Worm (Caenorhabditis elegans) whole organism, young adult: ENCODE results near the gene xpf-1.

ENCODE experiments used
- B0336.3 ChIP-seq: fragments of 200-800 bp; sonication (Bioruptor generic); IDR thresholded peaks from 2 replicates; pipeline ENCODE4 v1.3.6; 2022; ENCODE audit warnings: missing genetic modification characterization, missing compliant biosample characterization
- F22D6.2 ChIP-seq: sonication (generic microtip); optimal IDR thresholded peaks from 2 replicates; lab custom pipeline; 2016; ENCODE audit warnings: mild to moderate bottlenecking, missing genetic modification characterization, missing compliant biosample characterization
- F52B5.7 ChIP-seq: sonication (generic microtip); optimal IDR thresholded peaks from 2 replicates; lab custom pipeline; 2016; ENCODE audit warnings: mild to moderate bottlenecking, missing genetic modification characterization, missing compliant biosample characterization
- K11D2.4 ChIP-seq: fragments of 200-800 bp; sonication (Bioruptor generic); IDR thresholded peaks from 2 replicates; pipeline ENCODE4 v1.3.6; 2022; ENCODE audit warnings: missing genetic modification reagents, missing genetic modification characterization, missing compliant biosample characterization
- Y53F4B.3 ChIP-seq: fragments of 200-800 bp; sonication (Bioruptor generic); IDR thresholded peaks from 2 replicates; pipeline ENCODE4 v1.3.6; 2022; ENCODE audit warnings: missing genetic modification reagents, missing genetic modification characterization, missing compliant biosample characterization
- Y56A3A.18 ChIP-seq: fragments of 200-800 bp; sonication (Bioruptor generic); IDR thresholded peaks from 2 replicates; pipeline ENCODE4 v1.3.6; 2022; ENCODE audit warnings: missing genetic modification reagents, missing genetic modification characterization, missing compliant biosample characterization
- Y79H2A.3 ChIP-seq: fragments of 200-800 bp; sonication (Bioruptor generic); conservative IDR thresholded peaks from 2 replicates; pipeline ENCODE4 v1.3.6; 2022; ENCODE audit warnings: missing genetic modification reagents, missing genetic modification characterization, missing compliant biosample characterization
- athp-1 ChIP-seq: sonication (generic microtip); optimal IDR thresholded peaks from 2 replicates; lab custom pipeline; 2017; ENCODE audit warnings: mild to moderate bottlenecking, missing genetic modification characterization, missing compliant biosample characterization
- attf-3 ChIP-seq: fragments of 200-800 bp; sonication (Bioruptor generic); conservative IDR thresholded peaks from 2 replicates; pipeline ENCODE4 v1.3.6; 2022; ENCODE audit warnings: missing genetic modification reagents, missing genetic modification characterization, missing compliant biosample characterization
- attf-5 ChIP-seq: fragments of 200-800 bp; sonication (Bioruptor generic); optimal IDR thresholded peaks from 2 replicates; lab custom pipeline; 2018; ENCODE audit warnings: mild to moderate bottlenecking, missing genetic modification characterization, missing compliant biosample characterization
- attf-6 ChIP-seq: fragments of 200-800 bp; sonication (Bioruptor generic); IDR thresholded peaks from 2 replicates; pipeline ENCODE4 v1.3.6; 2022; ENCODE audit warnings: missing genetic modification reagents, missing genetic modification characterization, missing compliant biosample characterization
- cebp-1 ChIP-seq, 2 experiments: fragments of 200-800 bp in 1 of 2; sonication (Bioruptor generic) in 1 of 2; sonication (generic microtip) in 1 of 2; IDR thresholded peaks in 1 of 2; optimal IDR thresholded peaks in 1 of 2; 2 replicates each; pipeline versions ENCODE4 v1.3.6 to Lab custom; 2017 to 2022; ENCODE audit warnings: missing compliant biosample characterization in 2 of 2, missing genetic modification characterization in 2 of 2, mild to moderate bottlenecking in 1 of 2, missing genetic modification reagents in 1 of 2, moderate library complexity in 1 of 2
- ceh-100 ChIP-seq: fragments of 200-800 bp; sonication (Bioruptor generic); IDR thresholded peaks from 2 replicates; pipeline ENCODE4 v1.3.6; 2022; ENCODE audit warnings: missing genetic modification reagents, missing genetic modification characterization, missing compliant biosample characterization
- chd-7 ChIP-seq: sonication (generic microtip); optimal IDR thresholded peaks from 2 replicates; lab custom pipeline; 2016; ENCODE audit warnings: mild to moderate bottlenecking, missing genetic modification characterization, moderate library complexity, missing compliant biosample characterization
- dox-1 ChIP-seq: fragments of 200-800 bp; sonication (Bioruptor generic); IDR thresholded peaks from 2 replicates; pipeline ENCODE4 v1.3.6; 2022; ENCODE audit warnings: missing genetic modification reagents, missing genetic modification characterization, missing compliant biosample characterization
- efl-1 ChIP-seq: fragments of 150-350 bp; optimal IDR thresholded peaks from 2 replicates; lab custom pipeline; 2014; ENCODE audit warnings: missing biosample characterization, missing genetic modification reagents, missing genetic modification characterization
- ekl-4 ChIP-seq: fragments of 200-800 bp; sonication (Bioruptor generic); IDR thresholded peaks from 2 replicates; pipeline ENCODE4 v1.3.6; 2022; ENCODE audit warnings: missing genetic modification reagents, missing genetic modification characterization, missing compliant biosample characterization
- him-1 ChIP-seq: sonication (generic microtip); optimal IDR thresholded peaks from 2 replicates; lab custom pipeline; 2016; ENCODE audit warnings: missing genotype, missing genetic modification reagents, missing genetic modification characterization, missing compliant biosample characterization
- hmg-1.2 ChIP-seq: fragments of 200-800 bp; sonication (Bioruptor generic); IDR thresholded peaks from 2 replicates; pipeline ENCODE4 v1.3.6; 2022; ENCODE audit warnings: missing genetic modification reagents, missing genetic modification characterization, missing compliant biosample characterization
- lsl-1 ChIP-seq: fragments of 200-800 bp; sonication (Bioruptor generic); optimal IDR thresholded peaks from 2 replicates; lab custom pipeline; 2018; ENCODE audit warnings: mild to moderate bottlenecking, missing genetic modification characterization, moderate library complexity, missing compliant biosample characterization
- madf-6 ChIP-seq: fragments of 200-800 bp; sonication (Bioruptor generic); IDR thresholded peaks from 2 replicates; pipeline ENCODE4 v1.3.6; 2022; ENCODE audit warnings: missing genetic modification reagents, missing genetic modification characterization, missing compliant biosample characterization
- madf-8 ChIP-seq: fragments of 200-800 bp; sonication (Bioruptor generic); conservative IDR thresholded peaks from 2 replicates; pipeline ENCODE4 v1.3.6; 2022; ENCODE audit warnings: missing genetic modification reagents, missing genetic modification characterization, missing compliant biosample characterization
- nfya-2 ChIP-seq: fragments of 200-800 bp; sonication (Bioruptor generic); IDR thresholded peaks from 2 replicates; pipeline ENCODE4 v1.3.6; 2022; ENCODE audit warnings: missing genetic modification reagents, missing genetic modification characterization, missing compliant biosample characterization
- rcor-1 ChIP-seq: fragments of 200-800 bp; sonication (Bioruptor generic); IDR thresholded peaks from 2 replicates; pipeline ENCODE4 v1.3.6; 2022; ENCODE audit warnings: missing genetic modification reagents, missing genetic modification characterization, missing compliant biosample characterization
- snpc-4 ChIP-seq, 5 experiments: fragments of 150-350 bp in 1 of 5; sonication (generic microtip) in 4 of 5; optimal IDR thresholded peaks; 2 replicates each; lab custom pipeline; 2014 to 2018; ENCODE audit warnings: missing genetic modification characterization in 5 of 5, missing biosample characterization in 3 of 5, antibody characterized with exemption in 2 of 5, mild to moderate bottlenecking in 2 of 5, missing compliant biosample characterization in 2 of 5, missing genotype in 2 of 5, moderate library complexity in 2 of 5, missing genetic modification reagents in 1 of 5
- zfh-2 ChIP-seq: fragments of 200-800 bp; sonication (Bioruptor generic); conservative IDR thresholded peaks from 2 replicates; pipeline ENCODE4 v1.3.6; 2022; ENCODE audit warnings: missing genetic modification reagents, missing genetic modification characterization, missing compliant biosample characterization
- zim-3 ChIP-seq: sonication (generic microtip); optimal IDR thresholded peaks from 2 replicates; lab custom pipeline; 2017; ENCODE audit warnings: mild to moderate bottlenecking, missing genetic modification characterization, moderate library complexity, missing compliant biosample characterization
- ztf-18 ChIP-seq: sonication (generic microtip); optimal IDR thresholded peaks from 2 replicates; lab custom pipeline; 2016; ENCODE audit warnings: missing genotype, mild to moderate bottlenecking, missing genetic modification characterization, missing compliant biosample characterization
- ztf-25 ChIP-seq: fragments of 200-800 bp; sonication (Bioruptor generic); IDR thresholded peaks from 2 replicates; pipeline ENCODE4 v1.3.6; 2022; ENCODE audit warnings: missing genetic modification reagents, missing genetic modification characterization, missing compliant biosample characterization

The xpf-1 gene

ce11 chrII:11688011-11688410 lies 8.0 kb upstream of the xpf-1 start:
- TF ChIP-seq hmg-1.2 (GFP tag; lab: Robert Waterston, UW) (peak; percentile 66; the same call in 1 of the 2 replicates), Y53F4B.3 (no peak)

ce11 chrII:11688643-11689042 lies 7.3 kb upstream of the xpf-1 start, which contains the start of gene kel-1:
TSS of gene kel-1 (plus strand) at chrII:11688943.
- TF ChIP-seq zim-3 (tag; lab: Kevin White, UChicago) (no peak), chd-7 (tag; lab: Kevin White, UChicago) (no peak), ceh-100 (GFP tag; lab: Robert Waterston, UW) (no peak)

- TF ChIP-seq madf-8 (GFP tag; lab: Robert Waterston, UW) (peak; percentile 59), K11D2.4 (GFP tag; lab: Robert Waterston, UW) (no peak), attf-3 (no peak), F22D6.2 (tag; lab: Kevin White, UChicago) (no peak), lsl-1 (GFP tag; lab: Kevin White, UChicago) (peak; percentile 59)
These were observed 6.0 kb upstream of the xpf-1 start for ce11 chrII:11689941-11690340.

- peak; percentile 9 for TF ChIP-seq zim-3 (tag; lab: Kevin White, UChicago)
- peak; percentile 27 for TF ChIP-seq athp-1 (tag; lab: Kevin White, UChicago)
- no peak for TF ChIP-seq rcor-1 (GFP tag; lab: Robert Waterston, UW)
- TF ChIP-seq cebp-1 (GFP tag; IDR thresholded peaks at IDR 0.05; lab: Robert Waterston, UW) = no peak
- peak; percentile 5 for TF ChIP-seq cebp-1 (tag; optimal IDR thresholded peaks at IDR 0.05; lab: Kevin White, UChicago)
- no peak for TF ChIP-seq Y56A3A.18 (GFP tag; lab: Robert Waterston, UW)
- TF ChIP-seq snpc-4 (GFP tag; optimal IDR thresholded peaks at IDR 0.05; lab: Kevin White, UChicago) = no peak
- TF ChIP-seq snpc-4 (tag; optimal IDR thresholded peaks at IDR 0.05; lab: Kevin White, UChicago) = no peak
- no peak for TF ChIP-seq K11D2.4 (GFP tag; lab: Robert Waterston, UW)
- TF ChIP-seq Y79H2A.3 (GFP tag; lab: Robert Waterston, UW) = 0 out of 2 replicates have a peak, but pooled peaks have one; percentile 8
- TF ChIP-seq ztf-25 = 0 out of 2 replicates have a peak, but pooled peaks have one; percentile 46
- TF ChIP-seq attf-5 (GFP tag; lab: Kevin White, UChicago) = peak; percentile 0
- 0 out of 2 replicates have a peak, but pooled peaks have one; percentile 17 for TF ChIP-seq ekl-4
- peak; percentile 76 for TF ChIP-seq B0336.3 (GFP tag; lab: Robert Waterston, UW)
- 0 out of 2 replicates have a peak, but pooled peaks have one; percentile 39 for TF ChIP-seq nfya-2 (GFP tag; lab: Robert Waterston, UW)
- peak; percentile 44 for TF ChIP-seq madf-6 (GFP tag; lab: Robert Waterston, UW)
- peak; percentile 46 for TF ChIP-seq F52B5.7 (tag; lab: Kevin White, UChicago)
- 0 out of 2 replicates have a peak, but pooled peaks have one; percentile 23 for TF ChIP-seq attf-6
- peak; percentile 71 for TF ChIP-seq zfh-2 (GFP tag; lab: Robert Waterston, UW)
- 0 out of 2 replicates have a peak, but pooled peaks have one; percentile 6 for TF ChIP-seq hmg-1.2 (GFP tag; lab: Robert Waterston, UW)
These were observed 5.1 kb upstream of the xpf-1 start for ce11 chrII:11690868-11691267.

ce11 chrII:11694432-11694831 lies 1.5 kb upstream of the xpf-1 start:
- TF ChIP-seq cebp-1 (GFP tag; IDR thresholded peaks at IDR 0.05; lab: Robert Waterston, UW) = no peak
- TF ChIP-seq cebp-1 (tag; optimal IDR thresholded peaks at IDR 0.05; lab: Kevin White, UChicago) = peak; percentile 32
- TF ChIP-seq dox-1 (GFP tag; lab: Robert Waterston, UW) = peak; percentile 35; the same call in 1 of the 2 replicates
- TF ChIP-seq efl-1 (GFP tag; lab: Kevin White, UChicago) = peak; percentile 15
- TF ChIP-seq him-1 (tag; lab: Kevin White, UChicago) = no peak
- peak; percentile 90 for TF ChIP-seq ztf-18 (tag; lab: Kevin White, UChicago)
